Worm (Caenorhabditis elegans) whole organism, L4 larva: ENCODE results near the gene C35D10.1.
A peak's percentile ranks its signal among the peaks of the same experiment; 100 is the strongest.

Experiments
- Y105C5A.15 ChIP-seq: fragments of 200-800 bp; sonication (Bioruptor generic); IDR thresholded peaks from 2 replicates; pipeline ENCODE4 v1.3.6; 2022; ENCODE audit warnings: missing genetic modification characterization, missing compliant biosample characterization
- attf-4 ChIP-seq: sonication (generic microtip); optimal IDR thresholded peaks from 3 replicates; lab custom pipeline; 2017; ENCODE audit warnings: missing biosample characterization, missing genetic modification characterization
- ceh-32 ChIP-seq: sonication (generic microtip); optimal IDR thresholded peaks from 2 replicates; lab custom pipeline; 2016; ENCODE audit warnings: mild to moderate bottlenecking, missing genetic modification characterization, missing compliant biosample characterization; ENCODE audit not compliant: poor library complexity
- daf-12 ChIP-seq: fragments of 150-350 bp; optimal IDR thresholded peaks from 2 replicates; lab custom pipeline; 2014; ENCODE audit warnings: missing biosample characterization, missing genetic modification reagents, missing genetic modification characterization
- hlh-11 ChIP-seq: fragments of 200-800 bp; sonication (Bioruptor generic); optimal IDR thresholded peaks from 2 replicates; lab custom pipeline; 2018; ENCODE audit warnings: mild to moderate bottlenecking, missing genetic modification characterization, missing compliant biosample characterization
- lin-13 ChIP-seq: fragments of 150-350 bp; optimal IDR thresholded peaks from 2 replicates; lab custom pipeline; 2014; ENCODE audit warnings: missing biosample characterization, missing genetic modification reagents, missing genetic modification characterization
- lsy-2 ChIP-seq, 2 experiments: fragments of 150-350 bp in 1 of 2; sonication (generic microtip) in 1 of 2; optimal IDR thresholded peaks; 2 replicates each; lab custom pipeline; 2014 to 2017; ENCODE audit warnings: missing biosample characterization in 2 of 2, missing genetic modification characterization in 2 of 2
- madf-5 ChIP-seq, 2 experiments: fragments of 200-800 bp; sonication (Bioruptor generic); IDR thresholded peaks; 2 replicates each; pipeline ENCODE4 v1.3.6; 2022; ENCODE audit warnings: missing compliant biosample characterization in 2 of 2, missing genetic modification characterization in 2 of 2
- madf-9 ChIP-seq: fragments of 200-800 bp; sonication (Bioruptor generic); conservative IDR thresholded peaks from 2 replicates; pipeline ENCODE4 v1.3.6; 2022; ENCODE audit warnings: missing genetic modification reagents, missing genetic modification characterization, missing compliant biosample characterization
- mep-1 ChIP-seq: fragments of 150-350 bp; sonication (generic microtip); optimal IDR thresholded peaks from 3 replicates; lab custom pipeline; 2014; ENCODE audit warnings: missing biosample characterization, missing genetic modification characterization
- pha-4 ChIP-seq, 2 experiments: fragments of 150-350 bp in 1 of 2; fragments of 200-800 bp in 1 of 2; sonication (Bioruptor generic) in 1 of 2; IDR thresholded peaks in 1 of 2; optimal IDR thresholded peaks in 1 of 2; 2 replicates each; pipeline versions ENCODE4 v1.3.6 to Lab custom; 2014 to 2022; ENCODE audit warnings: missing genetic modification characterization in 2 of 2, missing genetic modification reagents in 2 of 2, missing biosample characterization in 1 of 2, missing compliant biosample characterization in 1 of 2
- set-16 ChIP-seq: fragments of 200-800 bp; sonication (Bioruptor generic); IDR thresholded peaks from 2 replicates; pipeline ENCODE4 v1.3.6; 2022; ENCODE audit warnings: missing genetic modification reagents, missing genetic modification characterization, missing compliant biosample characterization
- ztf-11 ChIP-seq: fragments of 150-350 bp; optimal IDR thresholded peaks from 2 replicates; lab custom pipeline; 2014; ENCODE audit warnings: missing biosample characterization, missing genetic modification characterization

ce11 chrIII:4930154-4930679, 50.7 kb downstream of the C35D10.1 start, which contains the start of gene set-2:
- TF ChIP-seq attf-4 (tag; lab: Kevin White, UChicago) = no peak
- no peak for TF ChIP-seq Y105C5A.15
- no peak for TF ChIP-seq madf-5 (GFP tag; IDR thresholded peaks at IDR 0.05; lab: Robert Waterston, UW)
- TF ChIP-seq mep-1 (tag; lab: Kevin White, UChicago) = no peak
- TF ChIP-seq daf-12 = no peak
- no peak for TF ChIP-seq set-16 (GFP tag; lab: Robert Waterston, UW)
- TF ChIP-seq pha-4 (GFP tag; IDR thresholded peaks at IDR 0.05; lab: Robert Waterston, UW) = no peak
- TF ChIP-seq pha-4 (tag; optimal IDR thresholded peaks at IDR 0.05; lab: Kevin White, UChicago) = no peak
- peak; percentile 32 for TF ChIP-seq hlh-11 (tag; lab: Kevin White, UChicago)
- no peak for TF ChIP-seq ceh-32 (tag; lab: Kevin White, UChicago)
- 0 out of 2 replicates have a peak, but pooled peaks have one; percentile 20 for TF ChIP-seq madf-9 (GFP tag; lab: Robert Waterston, UW)
- peak; percentile 42 for TF ChIP-seq lin-13 (GFP tag; lab: Kevin White, UChicago)
- TF ChIP-seq lsy-2 (tag; optimal IDR thresholded peaks at IDR 0.05; lab: Kevin White, UChicago) = peak in 1 of 2 experiments; percentile 66
- TF ChIP-seq ztf-11 (tag; lab: Kevin White, UChicago) = no peak
